Worm (Caenorhabditis elegans) whole organism, L2 larva: ENCODE data around the gene fzr-1.

Experiments
- alr-1 ChIP-seq: fragments of 150-350 bp; optimal IDR thresholded peaks from 2 replicates; lab custom pipeline; 2014; ENCODE audit warnings: missing biosample characterization, missing genetic modification characterization
- crh-2 ChIP-seq: sonication (generic microtip); optimal IDR thresholded peaks from 2 replicates; lab custom pipeline; 2017; ENCODE audit warnings: missing biosample characterization, missing genetic modification characterization
- fos-1 ChIP-seq: fragments of 150-350 bp; optimal IDR thresholded peaks from 2 replicates; lab custom pipeline; 2014; ENCODE audit warnings: missing biosample characterization, missing genetic modification characterization
- lin-13 ChIP-seq: fragments of 150-350 bp; optimal IDR thresholded peaks from 2 replicates; lab custom pipeline; 2014; ENCODE audit warnings: missing biosample characterization, missing genetic modification reagents, missing genetic modification characterization
- mab-5 ChIP-seq: fragments of 150-350 bp; optimal IDR thresholded peaks from 2 replicates; lab custom pipeline; 2014; ENCODE audit warnings: missing biosample characterization, missing genetic modification characterization
- nhr-10 ChIP-seq: sonication (generic microtip); optimal IDR thresholded peaks from 2 replicates; lab custom pipeline; 2017; ENCODE audit warnings: missing biosample characterization, missing genetic modification characterization
- nhr-11 ChIP-seq: fragments of 150-350 bp; optimal IDR thresholded peaks from 2 replicates; lab custom pipeline; 2014; ENCODE audit warnings: missing biosample characterization, missing genetic modification characterization
- nhr-12 ChIP-seq: fragments of 150-350 bp; optimal IDR thresholded peaks from 2 replicates; lab custom pipeline; 2014; ENCODE audit warnings: missing biosample characterization, missing genetic modification characterization
- nhr-237 ChIP-seq: fragments of 150-350 bp; optimal IDR thresholded peaks from 2 replicates; lab custom pipeline; 2014; ENCODE audit warnings: missing biosample characterization, missing genetic modification characterization
- unc-62 ChIP-seq: fragments of 150-350 bp; optimal IDR thresholded peaks from 2 replicates; lab custom pipeline; 2014; ENCODE audit warnings: missing biosample characterization, missing genetic modification reagents, missing genetic modification characterization

ce11 chrII:9682044-9682443 is 37.8 kb upstream of the fzr-1 start:
- TF ChIP-seq mab-5 (tag; lab: Kevin White, UChicago) (no peak), lin-13 (GFP tag; lab: Kevin White, UChicago) (no peak), nhr-237 (no peak), alr-1 (no peak), unc-62 (GFP tag; lab: Kevin White, UChicago) (no peak), crh-2 (tag; lab: Kevin White, UChicago) (no peak), nhr-10 (tag; lab: Kevin White, UChicago) (no peak), fos-1 (tag; lab: Kevin White, UChicago) (no peak), nhr-11 (no peak), nhr-12 (tag; lab: Kevin White, UChicago) (no peak)
